Worm (Caenorhabditis elegans) whole organism, mixed stage, embryonic: ENCODE measurements around the gene trxr-2.

Experiments used
- blmp-1 ChIP-seq: fragments of 150-350 bp; optimal IDR thresholded peaks from 2 replicates; lab custom pipeline; 2014; ENCODE audit warnings: missing biosample characterization, missing genetic modification characterization
- elt-1 ChIP-seq: sonication (generic microtip); optimal IDR thresholded peaks from 2 replicates; lab custom pipeline; 2017; ENCODE audit warnings: missing genetic modification characterization, mild to moderate bottlenecking, missing compliant biosample characterization, antibody characterized with exemption, moderate library complexity, borderline replicate concordance; ENCODE audit not compliant: insufficient read depth
- mab-5 ChIP-seq: fragments of 150-350 bp; optimal IDR thresholded peaks from 2 replicates; lab custom pipeline; 2014; ENCODE audit warnings: missing biosample characterization, missing genetic modification characterization
- nhr-12 ChIP-seq: fragments of 150-350 bp; optimal IDR thresholded peaks from 2 replicates; lab custom pipeline; 2014; ENCODE audit warnings: missing biosample characterization, missing genetic modification characterization
- nhr-237 ChIP-seq: fragments of 150-350 bp; optimal IDR thresholded peaks from 2 replicates; lab custom pipeline; 2014; ENCODE audit warnings: missing biosample characterization, missing genetic modification characterization
- sem-2 ChIP-seq: fragments of 200-800 bp; sonication (Bioruptor generic); optimal IDR thresholded peaks from 2 replicates; lab custom pipeline; 2018; ENCODE audit warnings: mild to moderate bottlenecking, missing genetic modification characterization, missing compliant biosample characterization
- snpc-4 ChIP-seq: fragments of 150-350 bp; optimal IDR thresholded peaks from 2 replicates; lab custom pipeline; 2014; ENCODE audit warnings: missing biosample characterization, missing genetic modification characterization
- unc-62 ChIP-seq: fragments of 150-350 bp; optimal IDR thresholded peaks from 2 replicates; lab custom pipeline; 2014; ENCODE audit warnings: missing biosample characterization, missing genetic modification reagents, missing genetic modification characterization
- ztf-11 ChIP-seq: fragments of 150-350 bp; optimal IDR thresholded peaks from 2 replicates; lab custom pipeline; 2014; ENCODE audit warnings: missing biosample characterization, missing genetic modification characterization

DNA sequence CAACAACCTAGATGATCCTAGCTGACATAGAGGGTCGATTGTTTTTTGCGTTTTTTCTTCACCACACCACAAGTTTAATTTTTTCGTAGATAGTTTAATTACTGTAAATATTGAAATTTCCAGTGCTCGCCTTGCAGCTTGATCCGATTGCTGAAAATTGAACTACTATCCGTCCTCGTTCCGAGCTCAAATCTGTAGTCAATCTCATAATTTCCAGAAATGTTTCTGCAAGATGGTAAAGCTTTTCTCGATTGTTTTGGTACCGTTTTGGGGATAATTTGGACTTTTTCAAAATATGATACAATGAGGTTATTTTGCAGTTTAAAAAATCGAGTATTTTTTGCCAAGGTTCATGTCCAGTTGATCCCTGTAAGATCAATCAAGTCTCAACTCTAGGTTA is 47.5 kb upstream of the trxr-2 start:
- TF ChIP-seq ztf-11 (tag; lab: Kevin White, UChicago) (no peak), sem-2 (GFP tag; lab: Kevin White, UChicago) (no peak), nhr-237 (tag; lab: Kevin White, UChicago) (no peak), snpc-4 (tag; lab: Kevin White, UChicago) (no peak), mab-5 (tag; lab: Kevin White, UChicago) (no peak), unc-62 (GFP tag; lab: Kevin White, UChicago) (no peak), elt-1 (no peak), blmp-1 (tag; lab: Kevin White, UChicago) (no peak), nhr-12 (no peak)
